Worm (Caenorhabditis elegans) whole organism, mixed stage, embryonic: ENCODE measurements around the gene fbxb-18.

ENCODE experiments used
- cnd-1 ChIP-seq: fragments of 200-800 bp; sonication (Bioruptor generic); optimal IDR thresholded peaks from 2 replicates; lab custom pipeline; 2018; ENCODE audit warnings: mild to moderate bottlenecking, missing genetic modification characterization, missing compliant biosample characterization
- elt-1 ChIP-seq: sonication (generic microtip); optimal IDR thresholded peaks from 2 replicates; lab custom pipeline; 2017; ENCODE audit warnings: missing genetic modification characterization, mild to moderate bottlenecking, missing compliant biosample characterization, antibody characterized with exemption, moderate library complexity, borderline replicate concordance; ENCODE audit not compliant: insufficient read depth
- elt-3 ChIP-seq: fragments of 150-350 bp; optimal IDR thresholded peaks from 2 replicates; lab custom pipeline; 2014; ENCODE audit warnings: missing biosample characterization, missing genetic modification characterization
- flh-1 ChIP-seq: fragments of 200-800 bp; sonication (Bioruptor generic); optimal IDR thresholded peaks from 2 replicates; lab custom pipeline; 2018; ENCODE audit warnings: mild to moderate bottlenecking, missing genetic modification characterization, moderate library complexity, missing compliant biosample characterization
- lsy-2 ChIP-seq: fragments of 150-350 bp; optimal IDR thresholded peaks from 2 replicates; lab custom pipeline; 2014; ENCODE audit warnings: missing biosample characterization, missing genetic modification characterization
- mep-1 ChIP-seq: fragments of 150-350 bp; optimal IDR thresholded peaks from 2 replicates; lab custom pipeline; 2017; ENCODE audit warnings: missing biosample characterization, missing genetic modification reagents, missing genetic modification characterization, inconsistent platforms
- nhr-12 ChIP-seq: fragments of 150-350 bp; optimal IDR thresholded peaks from 2 replicates; lab custom pipeline; 2014; ENCODE audit warnings: missing biosample characterization, missing genetic modification characterization
- nhr-28 ChIP-seq: fragments of 150-350 bp; optimal IDR thresholded peaks from 2 replicates; lab custom pipeline; 2014; ENCODE audit warnings: missing biosample characterization, missing genetic modification characterization
- nhr-76 ChIP-seq: sonication (generic microtip); optimal IDR thresholded peaks from 2 replicates; lab custom pipeline; 2017; ENCODE audit warnings: missing biosample characterization, missing genetic modification characterization
- snpc-4 ChIP-seq: fragments of 150-350 bp; optimal IDR thresholded peaks from 2 replicates; lab custom pipeline; 2014; ENCODE audit warnings: missing biosample characterization, missing genetic modification characterization

ce11 chrII:1730103-1730502 is 41.4 kb upstream of the fbxb-18 start, which contains the start of gene ceh-81:
- TF ChIP-seq mep-1 (tag; lab: Kevin White, UChicago) (no peak), cnd-1 (tag; lab: Kevin White, UChicago) (no peak), snpc-4 (tag; lab: Kevin White, UChicago) (no peak), nhr-28 (tag; lab: Kevin White, UChicago) (no peak), elt-3 (tag; lab: Kevin White, UChicago) (no peak), lsy-2 (tag; lab: Kevin White, UChicago) (no peak), elt-1 (tag; lab: Kevin White, UChicago) (no peak), flh-1 (no peak), nhr-76 (no peak), nhr-12 (tag; lab: Kevin White, UChicago) (no peak)
